Worm (Caenorhabditis elegans) whole organism, L1 larva: ENCODE data around the gene srw-17.
"Not testable (repeated sequence)": the region's sequence is repeated elsewhere in the genome, so short reads cannot be mapped to it uniquely, and the experiment has no call there.

Experiments
- ces-1 ChIP-seq: fragments of 150-350 bp; optimal IDR thresholded peaks from 2 replicates; lab custom pipeline; 2014; ENCODE audit warnings: missing biosample characterization, missing genetic modification reagents, missing genetic modification characterization
- fos-1 ChIP-seq: fragments of 150-350 bp; optimal IDR thresholded peaks from 2 replicates; lab custom pipeline; 2014; ENCODE audit warnings: missing biosample characterization, missing genetic modification characterization
- xbp-1 ChIP-seq: sonication (generic microtip); optimal IDR thresholded peaks from 2 replicates; lab custom pipeline; 2016; ENCODE audit warnings: missing genetic modification characterization, missing compliant biosample characterization

DNA sequence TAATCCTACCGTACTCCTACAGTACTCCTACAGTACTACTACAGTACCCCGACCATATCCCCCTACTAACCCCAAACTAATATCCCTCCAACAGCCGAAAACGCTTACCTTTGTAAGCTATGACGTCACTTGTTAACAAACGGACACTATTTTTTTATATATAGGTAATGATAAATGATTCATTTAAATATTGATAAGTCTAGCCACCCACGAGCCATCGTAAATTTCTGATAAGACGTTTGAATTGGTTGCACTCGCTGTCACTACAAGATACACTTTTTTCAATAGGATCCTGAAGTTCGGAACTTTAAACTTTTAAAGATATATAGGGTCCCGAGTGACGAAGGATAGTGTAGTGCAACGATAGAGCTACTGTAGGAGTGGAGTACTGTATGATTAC is 45.8 kb upstream of the srw-17 start, which contains the start of gene nhr-247:
- not testable (repeated sequence) for TF ChIP-seq xbp-1 (tag; lab: Kevin White, UChicago); ces-1 (GFP tag; lab: Kevin White, UChicago); fos-1 (tag; lab: Kevin White, UChicago)
